Fruit fly (Drosophila melanogaster): Measurements from ENCODE around the gene Pkcdelta.

Pkcdelta gene

DNA sequence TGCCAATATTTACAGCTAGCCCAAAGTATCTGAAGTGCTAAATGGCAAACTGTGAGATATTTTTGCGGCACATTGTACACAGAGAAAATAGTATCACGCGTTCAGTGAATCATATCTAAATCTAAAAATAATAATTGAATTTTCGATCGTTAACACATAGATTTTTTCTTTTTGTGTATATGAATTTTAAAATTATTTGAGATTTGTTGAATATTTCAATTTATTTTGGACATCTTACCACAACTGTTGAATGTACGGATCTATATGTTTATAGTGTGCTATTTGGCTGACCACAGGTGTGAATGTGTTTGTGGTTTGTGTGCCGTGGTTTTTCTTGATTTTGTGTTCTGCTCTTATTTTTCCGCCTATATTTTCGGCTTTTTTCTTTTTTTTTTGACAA, 37.8 kb downstream of the Pkcdelta start:
- TF ChIP-seq GATAe (GFP tag; conservative IDR thresholded peaks at IDR 0.05) (0 out of 2 replicates have a peak, but pooled peaks have one; percentile 16), Hsf (GFP tag; optimal IDR thresholded peaks at IDR 0.05) (peak; percentile 56), btn (GFP tag; optimal IDR thresholded peaks at IDR 0.05) (no peak), gsb (GFP tag; IDR thresholded peaks at IDR 0.05) (0 out of 2 replicates have a peak, but pooled peaks have one; percentile 13), CG4328 (GFP tag; optimal IDR thresholded peaks at IDR 0.05) (no peak), gce (GFP tag; IDR thresholded peaks at IDR 0.05) (peak; percentile 37; the same call in 1 of the 3 replicates), CG10366 (GFP tag; IDR thresholded peaks at IDR 0.05) (0 out of 2 replicates have a peak, but pooled peaks have one; percentile 40), Xbp1 (GFP tag; optimal IDR thresholded peaks at IDR 0.05) (peak; percentile 51), HLH54F (GFP tag; optimal IDR thresholded peaks at IDR 0.05) (peak; percentile 43), stc (GFP tag; IDR thresholded peaks at IDR 0.05) (peak; percentile 46; the same call in 1 of the 2 replicates), CG7745 (tag; optimal IDR thresholded peaks at IDR 0.05) (no peak), HHEX (GFP tag; optimal IDR thresholded peaks at IDR 0.05) (peak; percentile 68), CG10209 (GFP tag; optimal IDR thresholded peaks at IDR 0.05) (peak; percentile 67), CG1647 (GFP tag; optimal IDR thresholded peaks at IDR 0.05) (no peak), Dip2 (GFP tag; IDR thresholded peaks at IDR 0.05) (no peak), cwo (GFP tag; optimal IDR thresholded peaks at IDR 0.05) (peak; percentile 51), Ptx1 (GFP tag; IDR thresholded peaks at IDR 0.05) (peak; percentile 53), zfh2 (GFP tag; optimal IDR thresholded peaks at IDR 0.05) (peak; percentile 65), chn (GFP tag; optimal IDR thresholded peaks at IDR 0.05) (no peak), pb (GFP tag; optimal IDR thresholded peaks at IDR 0.05) (peak; percentile 7), Dfd (GFP tag; optimal IDR thresholded peaks at IDR 0.05) (no peak), CG15269 (tag; optimal IDR thresholded peaks at IDR 0.05) (peak; percentile 68), HmgD (GFP tag; optimal IDR thresholded peaks at IDR 0.05) (no peak), CG15601 (tag; optimal IDR thresholded peaks at IDR 0.05) (no peak), CG11085 (GFP tag; IDR thresholded peaks at IDR 0.05) (0 out of 2 replicates have a peak, but pooled peaks have one; percentile 33), Dip3 (GFP tag; optimal IDR thresholded peaks at IDR 0.05) (peak; percentile 48), gsb-n (tag; optimal IDR thresholded peaks at IDR 0.05) (no peak), dmrt99B (tag; optimal IDR thresholded peaks at IDR 0.05) (peak; percentile 57), Oaz (GFP tag; IDR thresholded peaks at IDR 0.05) (0 out of 2 replicates have a peak, but pooled peaks have one; percentile 13), CG6254 (GFP tag; optimal IDR thresholded peaks at IDR 0.05) (no peak), sd (tag; optimal IDR thresholded peaks at IDR 0.05) (no peak), slbo (GFP tag; IDR thresholded peaks at IDR 0.05) (peak; percentile 82), sens (GFP tag) (peak; percentile 68), MTF-1 (GFP tag; optimal IDR thresholded peaks at IDR 0.05; ENCODE audit: borderline replicate concordance) (no peak), ken (GFP tag; IDR thresholded peaks at IDR 0.05) (no peak), fru (optimal IDR thresholded peaks at IDR 0.05) (no peak), Ssrp (tag; optimal IDR thresholded peaks at IDR 0.05) (peak; percentile 34), chif (GFP tag; optimal IDR thresholded peaks at IDR 0.05) (peak in 1 of 2 experiments; percentile 42), ac (GFP tag; optimal IDR thresholded peaks at IDR 0.05) (no peak), CG1603 (tag; optimal IDR thresholded peaks at IDR 0.05) (no peak), odd (GFP tag; optimal IDR thresholded peaks at IDR 0.05) (peak; percentile 31), tio (GFP tag; optimal IDR thresholded peaks at IDR 0.05) (peak; percentile 60), CG34224 (GFP tag; IDR thresholded peaks at IDR 0.05; ENCODE audit: partially characterized antibody) (no peak), Abd-B (GFP tag; optimal IDR thresholded peaks at IDR 0.05) (peak; percentile 2), CG1529 (GFP tag; optimal IDR thresholded peaks at IDR 0.05) (peak; percentile 20), CG10267 (tag; optimal IDR thresholded peaks at IDR 0.05) (peak; percentile 38), CG30431 (GFP tag; optimal IDR thresholded peaks at IDR 0.05) (no peak), dati (GFP tag; IDR thresholded peaks at IDR 0.05) (no peak), Dad (GFP tag; optimal IDR thresholded peaks at IDR 0.05) (no peak), CG4282 (GFP tag; optimal IDR thresholded peaks at IDR 0.05) (no peak), esg (GFP tag; conservative IDR thresholded peaks at IDR 0.05) (peak; percentile 58)
